Fruit fly (Drosophila melanogaster): ENCODE results near the gene Jhbp2.

The Jhbp2 gene

dm6 chr3R:4979143-4979728 lies 18.1 kb upstream of the Jhbp2 start:
- TF ChIP-seq Hnf4 (GFP tag; optimal IDR thresholded peaks at IDR 0.05) (no peak), foxo (GFP tag; optimal IDR thresholded peaks at IDR 0.05) (peak in 1 of 2 experiments; percentile 26), fru (GFP tag; optimal IDR thresholded peaks at IDR 0.05) (peak; percentile 24)

DNA sequence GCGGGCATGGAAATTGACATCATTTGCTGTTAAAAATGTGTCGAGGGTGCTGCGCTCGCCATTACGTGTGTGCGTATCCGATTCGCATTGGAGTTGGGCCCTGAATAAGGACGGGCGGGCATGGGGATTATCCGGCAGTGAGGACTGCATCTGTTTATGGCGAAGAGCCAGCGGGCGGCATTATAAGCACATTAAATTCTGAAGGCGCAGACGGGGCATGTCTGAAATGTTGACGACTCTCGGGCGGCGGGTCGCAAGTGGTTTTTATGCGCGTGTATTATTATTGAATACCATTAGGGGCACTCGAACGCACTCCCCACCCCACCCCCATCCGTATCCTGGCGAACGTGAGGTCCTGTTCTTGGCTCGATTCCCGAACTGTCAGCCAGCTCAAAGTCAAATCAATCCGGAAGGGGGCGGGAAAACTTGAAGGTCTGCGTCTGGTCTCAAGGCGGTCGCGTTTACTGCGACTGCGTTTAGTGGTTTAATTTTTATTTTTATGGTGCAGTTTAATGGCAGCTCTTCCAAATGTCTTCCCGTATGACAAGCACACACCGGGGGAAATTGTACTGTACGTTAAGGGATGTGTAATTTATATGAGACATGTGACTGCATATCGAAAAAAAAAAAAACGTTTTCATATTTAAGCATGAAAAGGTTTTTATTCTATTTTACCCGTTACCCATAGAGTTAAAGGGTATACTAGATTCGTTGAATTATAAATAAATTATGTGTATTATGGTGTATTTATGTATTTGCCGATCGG lies 17.3 kb upstream of the Jhbp2 start:
- TF ChIP-seq ey (GFP tag; optimal IDR thresholded peaks at IDR 0.05): no peak
- TF ChIP-seq Dif (GFP tag; optimal IDR thresholded peaks at IDR 0.05; ENCODE audit: partially characterized antibody): no peak
- no peak for TF ChIP-seq sage (GFP tag; optimal IDR thresholded peaks at IDR 0.05)
- TF ChIP-seq OdsH (GFP tag; optimal IDR thresholded peaks at IDR 0.05): peak; percentile 5
- TF ChIP-seq usp (GFP tag; optimal IDR thresholded peaks at IDR 0.05): no peak
- no peak for TF ChIP-seq h (GFP tag; optimal IDR thresholded peaks at IDR 0.05)

DNA sequence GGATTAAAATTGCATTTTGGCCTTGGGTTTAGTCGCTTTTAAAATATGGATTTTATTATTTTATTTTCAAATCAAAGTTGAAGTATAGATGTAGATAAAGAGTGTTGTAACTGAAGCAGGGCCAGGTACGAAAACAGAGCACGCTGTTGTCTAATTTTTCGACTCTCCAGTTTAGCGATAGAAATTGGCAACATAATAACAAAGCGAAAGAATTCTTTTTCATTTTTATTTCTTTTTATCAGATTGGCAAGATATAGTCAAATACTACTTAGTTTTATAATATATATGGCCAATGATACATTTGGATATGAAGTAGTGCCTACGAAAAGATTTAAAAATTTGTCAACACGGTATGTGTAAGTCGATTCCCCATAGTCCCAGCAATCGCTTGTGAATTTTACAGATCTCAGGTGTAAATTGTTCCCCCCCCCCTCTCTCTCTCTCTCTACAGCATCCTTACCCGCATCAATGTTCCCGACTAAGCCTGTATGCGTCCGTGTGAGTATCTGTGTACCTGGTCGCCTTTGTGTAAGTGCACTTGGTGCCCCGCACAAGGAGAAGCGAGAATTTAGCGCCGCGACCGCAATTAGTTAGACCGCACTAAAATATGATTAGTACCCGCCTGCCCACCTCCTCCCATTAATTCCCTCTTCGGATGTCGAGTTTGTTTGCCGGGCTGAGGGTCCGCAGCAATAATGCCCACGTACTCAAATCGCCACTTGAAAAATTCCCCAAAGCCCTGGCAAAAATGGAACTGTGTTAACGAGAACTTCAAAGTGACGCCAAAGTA lies 14.9 kb upstream of the Jhbp2 start:
- TF ChIP-seq rgr (GFP tag; optimal IDR thresholded peaks at IDR 0.05): no peak
- peak; percentile 43 for TF ChIP-seq pan (optimal IDR thresholded peaks at IDR 0.05)

DNA sequence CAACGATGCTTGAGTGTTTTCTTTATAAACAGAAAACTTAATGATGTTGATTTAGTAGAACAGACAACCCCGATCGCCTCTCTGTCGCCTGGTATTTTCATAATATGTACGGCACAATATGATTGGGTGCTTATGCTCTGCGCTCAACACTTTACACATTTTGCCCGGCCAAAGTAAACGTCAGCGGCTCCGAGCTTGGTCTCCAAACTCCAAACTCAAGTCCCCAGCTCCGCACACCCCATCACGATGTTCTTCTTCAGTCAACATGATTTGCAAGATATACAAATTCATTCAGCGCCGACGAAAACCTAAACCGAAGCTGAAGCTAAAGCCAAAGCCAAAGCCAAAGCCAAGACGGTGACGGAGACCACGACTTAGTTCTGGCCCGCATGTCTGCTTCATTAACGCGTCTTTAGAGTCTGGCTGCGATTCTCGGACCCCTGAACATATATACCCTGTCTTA lies 14.2 kb upstream of the Jhbp2 start:
- TF ChIP-seq Hnf4 (GFP tag; optimal IDR thresholded peaks at IDR 0.05): no peak
- TF ChIP-seq Myc (optimal IDR thresholded peaks at IDR 0.05): no peak
- TF ChIP-seq Jra (GFP tag; optimal IDR thresholded peaks at IDR 0.05): no peak
- no peak for TF ChIP-seq dsf (GFP tag; optimal IDR thresholded peaks at IDR 0.05; ENCODE audit: borderline replicate concordance)
- no peak for TF ChIP-seq N (GFP tag; optimal IDR thresholded peaks at IDR 0.05)
- TF ChIP-seq fru (GFP tag; optimal IDR thresholded peaks at IDR 0.05): no peak
- no peak for TF ChIP-seq Dfd (GFP tag; optimal IDR thresholded peaks at IDR 0.05)
- no peak for TF ChIP-seq Mio (GFP tag; optimal IDR thresholded peaks at IDR 0.05)
- no peak for TF ChIP-seq CrebA (GFP tag; optimal IDR thresholded peaks at IDR 0.05; ENCODE audit: borderline replicate concordance)

- TF ChIP-seq Dfd (GFP tag; optimal IDR thresholded peaks at IDR 0.05): no peak
- TF ChIP-seq foxo (GFP tag; optimal IDR thresholded peaks at IDR 0.05): peak in 1 of 2 experiments; percentile 9
- no peak for TF ChIP-seq CG9705 (GFP tag; optimal IDR thresholded peaks at IDR 0.05)
- no peak for TF ChIP-seq sage (GFP tag; optimal IDR thresholded peaks at IDR 0.05)
- TF ChIP-seq GATAd (GFP tag; optimal IDR thresholded peaks at IDR 0.05): no peak
- TF ChIP-seq Mio (GFP tag; optimal IDR thresholded peaks at IDR 0.05): no peak
- TF ChIP-seq br (GFP tag; optimal IDR thresholded peaks at IDR 0.05): no peak
- TF ChIP-seq pan (optimal IDR thresholded peaks at IDR 0.05): no peak
- no peak for TF ChIP-seq Rel (GFP tag; optimal IDR thresholded peaks at IDR 0.05)
- TF ChIP-seq Rel (tag; optimal IDR thresholded peaks at IDR 0.05): no peak
- peak; percentile 8 for TF ChIP-seq tai (GFP tag; optimal IDR thresholded peaks at IDR 0.05)
- no peak for TF ChIP-seq Dif (GFP tag; optimal IDR thresholded peaks at IDR 0.05; ENCODE audit: partially characterized antibody)
- TF ChIP-seq Myc (optimal IDR thresholded peaks at IDR 0.05): no peak
- no peak for TF ChIP-seq sv (GFP tag; optimal IDR thresholded peaks at IDR 0.05)
- no peak for TF ChIP-seq dmrt93B (GFP tag; optimal IDR thresholded peaks at IDR 0.05)
- TF ChIP-seq woc (GFP tag; optimal IDR thresholded peaks at IDR 0.05): peak; percentile 38
- TF ChIP-seq HLH106 (tag; optimal IDR thresholded peaks at IDR 0.05): no peak
- TF ChIP-seq N (GFP tag; optimal IDR thresholded peaks at IDR 0.05): no peak
- TF ChIP-seq lola (GFP tag; optimal IDR thresholded peaks at IDR 0.05): no peak
- TF ChIP-seq h (GFP tag; optimal IDR thresholded peaks at IDR 0.05): no peak
- TF ChIP-seq psq (GFP tag; optimal IDR thresholded peaks at IDR 0.05): no peak
- no peak for TF ChIP-seq Abd-B (GFP tag; optimal IDR thresholded peaks at IDR 0.05)
- no peak for TF ChIP-seq dl (GFP tag; optimal IDR thresholded peaks at IDR 0.05; ENCODE audit: insufficient read depth in 1 of 2, partially characterized antibody in 2 of 2)
Measured at dm6 chr3R:4974514-4975314, 13.6 kb upstream of the Jhbp2 start.

All from whole organism, wandering third instar larva.